Fruit fly (Drosophila melanogaster) whole organism, embryonic: ENCODE measurements around the gene CG15537.

Experiments
- ATbp ChIP-seq: fragments of 200-800 bp; sonication (Bioruptor generic); optimal IDR thresholded peaks from 2 replicates; lab custom pipeline; 2017; ENCODE audit warnings: missing biosample characterization, mild to moderate bottlenecking, missing genetic modification characterization, missing genetic modification reagents
- CG11560 ChIP-seq: fragments of 200-800 bp; sonication (Bioruptor generic); IDR thresholded peaks from 3 replicates; pipeline ENCODE4 v1.3.6; 2022; ENCODE audit warnings: missing biosample characterization, missing genetic modification characterization
- CG12071 ChIP-seq: fragments of 200-800 bp; sonication (Bioruptor generic); optimal IDR thresholded peaks from 3 replicates; lab custom pipeline; 2018; ENCODE audit warnings: missing biosample characterization, mild to moderate bottlenecking, missing genetic modification characterization
- CG13123 ChIP-seq: fragments of 200-800 bp; sonication (Bioruptor generic); optimal IDR thresholded peaks from 2 replicates; lab custom pipeline; 2016; ENCODE audit warnings: missing biosample characterization, missing genetic modification characterization
- CG14965 ChIP-seq: fragments of 200-800 bp; sonication (Bioruptor generic); optimal IDR thresholded peaks from 2 replicates; lab custom pipeline; 2016; ENCODE audit warnings: missing biosample characterization, missing genetic modification characterization, borderline replicate concordance
- CG1602 ChIP-seq: fragments of 200-800 bp; sonication (Bioruptor generic); optimal IDR thresholded peaks from 3 replicates; lab custom pipeline; 2016; ENCODE audit warnings: missing biosample characterization, missing genetic modification characterization
- CG30020 ChIP-seq: fragments of 200-800 bp; optimal IDR thresholded peaks from 2 replicates; lab custom pipeline; 2019; ENCODE audit warnings: missing biosample characterization, mild to moderate bottlenecking, missing genetic modification characterization, moderate library complexity
- CG31224 ChIP-seq: fragments of 200-800 bp; sonication (Bioruptor generic); IDR thresholded peaks from 2 replicates; pipeline ENCODE4 v1.3.6; 2022; ENCODE audit warnings: missing biosample characterization, missing genetic modification characterization
- CG31365 ChIP-seq: fragments of 200-800 bp; sonication (Bioruptor generic); optimal IDR thresholded peaks from 2 replicates; lab custom pipeline; 2018; ENCODE audit warnings: missing biosample characterization, mild to moderate bottlenecking, missing genetic modification characterization
- CG3726 ChIP-seq: fragments of 200-800 bp; sonication (Bioruptor generic); IDR thresholded peaks from 3 replicates; pipeline ENCODE4, ENCODE4 v1.3.6; 2022; ENCODE audit warnings: missing biosample characterization, missing genetic modification characterization
- CG4617 ChIP-seq: fragments of 200-800 bp; sonication (Bioruptor generic); optimal IDR thresholded peaks from 3 replicates; lab custom pipeline; 2016; ENCODE audit warnings: missing biosample characterization, missing genetic modification characterization, borderline replicate concordance
- CG4730 ChIP-seq: fragments of 200-800 bp; sonication (Bioruptor generic); IDR thresholded peaks from 2 replicates; pipeline ENCODE4 v1.3.6; 2022; ENCODE audit warnings: missing biosample characterization, missing genetic modification characterization
- CG6791 ChIP-seq: fragments of 200-800 bp; sonication (Bioruptor generic); IDR thresholded peaks from 3 replicates; pipeline ENCODE4 v1.3.6; 2022; ENCODE audit warnings: missing biosample characterization, missing genetic modification characterization; ENCODE audit not compliant: partially characterized antibody
- CG7372 ChIP-seq: fragments of 200-800 bp; sonication (Bioruptor generic); IDR thresholded peaks from 2 replicates; pipeline ENCODE4 v1.3.6; 2022; ENCODE audit warnings: missing biosample characterization, missing genetic modification characterization
- CG7928 ChIP-seq: fragments of 200-800 bp; sonication (Bioruptor generic); optimal IDR thresholded peaks from 2 replicates; lab custom pipeline; 2017; ENCODE audit warnings: missing biosample characterization, mild to moderate bottlenecking, missing genetic modification characterization
- CG9727 ChIP-seq: fragments of 200-800 bp; sonication (Bioruptor generic); optimal IDR thresholded peaks from 3 replicates; lab custom pipeline; 2017; ENCODE audit warnings: missing biosample characterization, mild to moderate bottlenecking, missing genetic modification characterization
- CoRest ChIP-seq: fragments of 200-800 bp; sonication (Bioruptor generic); optimal IDR thresholded peaks from 3 replicates; lab custom pipeline; 2018; ENCODE audit warnings: missing biosample characterization, mild to moderate bottlenecking, missing genetic modification characterization, moderate library complexity
- D19A ChIP-seq: fragments of 200-800 bp; optimal IDR thresholded peaks from 3 replicates; lab custom pipeline; 2019; ENCODE audit warnings: missing biosample characterization, mild to moderate bottlenecking, missing genetic modification characterization, moderate library complexity
- Dfd ChIP-seq, 2 experiments: fragments of >200 bp; optimal IDR thresholded peaks; 2 replicates each; lab custom pipeline; 2017; ENCODE audit warnings: missing biosample characterization in 2 of 2, missing genetic modification characterization in 2 of 2
- Drgx ChIP-seq: fragments of 200-800 bp; sonication (Bioruptor generic); IDR thresholded peaks from 2 replicates; pipeline ENCODE4 v1.3.6; 2022; ENCODE audit warnings: missing biosample characterization, missing genetic modification characterization
- H2.0 ChIP-seq: fragments of 200-800 bp; sonication (Bioruptor generic); IDR thresholded peaks from 2 replicates; pipeline ENCODE4 v1.3.6; 2022; ENCODE audit warnings: missing biosample characterization, missing genetic modification characterization
- HLH4C ChIP-seq: fragments of 200-800 bp; sonication (Bioruptor generic); IDR thresholded peaks from 3 replicates; pipeline ENCODE4 v1.3.6; 2022; ENCODE audit warnings: missing biosample characterization, missing genetic modification characterization; ENCODE audit not compliant: partially characterized antibody
- Hmx ChIP-seq: fragments of 200-800 bp; sonication (Bioruptor generic); optimal IDR thresholded peaks from 2 replicates; lab custom pipeline; 2016; ENCODE audit warnings: missing biosample characterization, missing genetic modification characterization
- Nf-YB ChIP-seq: fragments of 200-800 bp; sonication (Bioruptor generic); optimal IDR thresholded peaks from 3 replicates; lab custom pipeline; 2019; ENCODE audit warnings: missing biosample characterization, mild to moderate bottlenecking, missing genetic modification characterization, moderate library complexity
- Side ChIP-seq: fragments of 200-800 bp; sonication (Bioruptor generic); optimal IDR thresholded peaks from 2 replicates; lab custom pipeline; 2016; ENCODE audit warnings: missing biosample characterization, missing genetic modification characterization
- Vsx1 ChIP-seq: fragments of 200-800 bp; sonication (Bioruptor generic); optimal IDR thresholded peaks from 2 replicates; lab custom pipeline; 2017; ENCODE audit warnings: missing biosample characterization, mild to moderate bottlenecking, missing genetic modification characterization, missing genetic modification reagents
- ab ChIP-seq: fragments of 200-800 bp; sonication (Bioruptor generic); optimal IDR thresholded peaks from 2 replicates; lab custom pipeline; 2016; ENCODE audit warnings: missing biosample characterization, missing genetic modification characterization
- amos ChIP-seq: fragments of 200-800 bp; sonication (Bioruptor generic); IDR thresholded peaks from 2 replicates; pipeline ENCODE4 v1.3.6; 2022; ENCODE audit warnings: missing biosample characterization, missing genetic modification characterization; ENCODE audit not compliant: partially characterized antibody
- bab2 ChIP-seq: fragments of 200-800 bp; sonication (Bioruptor generic); optimal IDR thresholded peaks from 2 replicates; lab custom pipeline; 2016; ENCODE audit warnings: missing biosample characterization, missing genetic modification characterization
- br ChIP-seq: fragments of >200 bp; optimal IDR thresholded peaks from 2 replicates; lab custom pipeline; 2017
- cato ChIP-seq: fragments of 200-800 bp; sonication (Bioruptor generic); optimal IDR thresholded peaks from 2 replicates; lab custom pipeline; 2016; ENCODE audit warnings: missing biosample characterization, missing genetic modification characterization, borderline replicate concordance
- cg ChIP-seq: fragments of 200-800 bp; sonication (Bioruptor generic); optimal IDR thresholded peaks from 3 replicates; lab custom pipeline; 2019; ENCODE audit warnings: missing biosample characterization, mild to moderate bottlenecking, missing genetic modification characterization, moderate library complexity
- cwo ChIP-seq: fragments of 200-800 bp; sonication (Bioruptor generic); optimal IDR thresholded peaks from 3 replicates; lab custom pipeline; 2017; ENCODE audit warnings: missing biosample characterization, missing genetic modification characterization, mild to moderate bottlenecking, moderate library complexity, missing genetic modification reagents
- dati ChIP-seq: fragments of 200-800 bp; sonication (Bioruptor generic); IDR thresholded peaks from 2 replicates; pipeline ENCODE4 v1.3.6; 2022; ENCODE audit warnings: missing biosample characterization, missing genetic modification characterization
- dysf ChIP-seq: fragments of 200-800 bp; sonication (Bioruptor generic); IDR thresholded peaks from 3 replicates; pipeline ENCODE4 v1.3.6; 2022; ENCODE audit warnings: missing biosample characterization, missing genetic modification characterization
- exex ChIP-seq: fragments of 200-800 bp; sonication (Bioruptor generic); optimal IDR thresholded peaks from 4 replicates; lab custom pipeline; 2018; ENCODE audit warnings: missing biosample characterization, mild to moderate bottlenecking, missing genetic modification characterization, moderate library complexity
- fd102C ChIP-seq: fragments of 200-800 bp; sonication (Bioruptor generic); optimal IDR thresholded peaks from 2 replicates; lab custom pipeline; 2018; ENCODE audit warnings: missing biosample characterization, mild to moderate bottlenecking, missing genetic modification characterization, moderate library complexity
- fd64A ChIP-seq: fragments of 200-800 bp; sonication (Bioruptor generic); optimal IDR thresholded peaks from 3 replicates; lab custom pipeline; 2018; ENCODE audit warnings: missing biosample characterization, mild to moderate bottlenecking, missing genetic modification characterization
- gce ChIP-seq: fragments of 200-800 bp; sonication (Bioruptor generic); IDR thresholded peaks from 3 replicates; pipeline ENCODE4 v1.3.6; 2022; ENCODE audit warnings: missing biosample characterization, missing genetic modification characterization
- gfzf ChIP-seq: fragments of 200-800 bp; sonication (Bioruptor generic); optimal IDR thresholded peaks from 2 replicates; lab custom pipeline; 2016; ENCODE audit warnings: missing biosample characterization, mild to moderate bottlenecking, missing genetic modification characterization, moderate library complexity
- her ChIP-seq: fragments of 200-800 bp; sonication (Bioruptor generic); optimal IDR thresholded peaks from 2 replicates; lab custom pipeline; 2016; ENCODE audit warnings: missing biosample characterization, missing genetic modification characterization
- otp ChIP-seq: fragments of 200-800 bp; sonication (Bioruptor generic); IDR thresholded peaks from 3 replicates; pipeline ENCODE4, ENCODE4 v1.3.6; 2022; ENCODE audit warnings: missing biosample characterization, missing genetic modification characterization
- pzg ChIP-seq: fragments of 200-800 bp; sonication (Bioruptor generic); optimal IDR thresholded peaks from 3 replicates; lab custom pipeline; 2018; ENCODE audit warnings: missing biosample characterization, mild to moderate bottlenecking, missing genetic modification characterization, moderate library complexity
- sc ChIP-seq, 3 experiments: fragments of >200 bp in 2 of 3; fragments of 200-800 bp in 1 of 3; sonication (Bioruptor generic) in 1 of 3; optimal IDR thresholded peaks; 2 replicates in 2 of 3; 3 replicates in 1 of 3; lab custom pipeline; 2017; ENCODE audit warnings: mild to moderate bottlenecking in 1 of 3, missing biosample characterization in 1 of 3, missing genetic modification characterization in 1 of 3, missing genetic modification reagents in 1 of 3
- sna ChIP-seq: fragments of 200-800 bp; sonication (Bioruptor generic); IDR thresholded peaks from 2 replicates; pipeline ENCODE4 v1.3.6; 2022; ENCODE audit warnings: missing biosample characterization, missing genetic modification characterization; ENCODE audit not compliant: partially characterized antibody
- so ChIP-seq: fragments of 200-800 bp; sonication (Bioruptor generic); IDR thresholded peaks from 3 replicates; pipeline ENCODE4 v1.3.6; 2022; ENCODE audit warnings: missing biosample characterization, missing genetic modification characterization
- tap ChIP-seq: fragments of 200-800 bp; optimal IDR thresholded peaks from 3 replicates; lab custom pipeline; 2019; ENCODE audit warnings: missing biosample characterization, mild to moderate bottlenecking, missing genetic modification characterization, moderate library complexity
- tna ChIP-seq: fragments of 200-800 bp; sonication (Bioruptor generic); IDR thresholded peaks from 2 replicates; pipeline ENCODE4 v1.3.6; 2022; ENCODE audit warnings: missing biosample characterization, missing genetic modification characterization; ENCODE audit not compliant: partially characterized antibody
- trem ChIP-seq: fragments of 200-800 bp; optimal IDR thresholded peaks from 3 replicates; lab custom pipeline; 2019; ENCODE audit warnings: missing biosample characterization, mild to moderate bottlenecking, missing genetic modification characterization, moderate library complexity
- yki ChIP-seq: fragments of >200 bp; optimal IDR thresholded peaks from 3 replicates; lab custom pipeline; 2018

Gene CG15537

dm6 chr3R:30450224-30450623 lies 6.8 kb upstream of the CG15537 start (continued):
- TF ChIP-seq Vsx1 (peak; percentile 88), tap (peak; percentile 52), Hmx (GFP tag; lab: Kevin White, UChicago) (no peak), CG9727 (GFP tag; lab: Kevin White, UChicago) (peak; percentile 88), fd102C (GFP tag; lab: Kevin White, UChicago) (no peak), Drgx (peak; percentile 7; the same call in 1 of the 2 replicates), exex (peak; percentile 57), trem (tag; lab: Kevin White, UChicago) (no peak), CG6791 (GFP tag; lab: Robert Waterston, UW) (no peak), otp (GFP tag; lab: Robert Waterston, UW) (0 out of 3 replicates have a peak, but pooled peaks have one; percentile 26), CoRest (no peak), gce (peak; percentile 92), CG7372 (GFP tag; lab: Robert Waterston, UW) (peak; percentile 25; the same call in 1 of the 2 replicates), CG4617 (GFP tag; lab: Kevin White, UChicago) (peak; percentile 22), CG4730 (GFP tag; lab: Robert Waterston, UW) (no peak; the same call in 1 of the 2 replicates), tna (GFP tag; lab: Robert Waterston, UW) (no peak), CG31365 (tag; lab: Kevin White, UChicago) (peak; percentile 61), bab2 (GFP tag; lab: Kevin White, UChicago) (peak; percentile 85), pzg (no peak), cg (no peak), br (lab: Kevin White, UChicago) (no peak), so (GFP tag; lab: Robert Waterston, UW) (peak; percentile 56; the same call in 2 of the 3 replicates), dati (GFP tag; lab: Robert Waterston, UW) (0 out of 2 replicates have a peak, but pooled peaks have one; percentile 7), yki (lab: Kevin White, UChicago) (peak; percentile 57), amos (GFP tag; lab: Robert Waterston, UW) (no peak; the same call in 1 of the 2 replicates), CG11560 (tag; lab: Robert Waterston, UW) (no peak), CG14965 (GFP tag; lab: Kevin White, UChicago) (peak; percentile 72), CG7928 (GFP tag; lab: Kevin White, UChicago) (peak; percentile 36), dysf (GFP tag; lab: Robert Waterston, UW) (peak; percentile 45; the same call in 1 of the 3 replicates), CG30020 (tag; lab: Kevin White, UChicago) (no peak), her (peak; percentile 79), CG12071 (GFP tag; lab: Kevin White, UChicago) (peak; percentile 88), HLH4C (GFP tag; lab: Robert Waterston, UW) (no peak), cwo (GFP tag; lab: Kevin White, UChicago) (peak; percentile 74), gfzf (GFP tag; lab: Kevin White, UChicago) (no peak), sna (GFP tag; lab: Robert Waterston, UW) (no peak), CG3726 (GFP tag; lab: Robert Waterston, UW) (peak; percentile 89), CG1602 (GFP tag; lab: Kevin White, UChicago) (peak; percentile 69), CG31224 (GFP tag; lab: Robert Waterston, UW) (peak; percentile 57), fd64A (GFP tag; lab: Kevin White, UChicago) (peak; percentile 79), CG13123 (no peak), ATbp (peak; percentile 91), Side (GFP tag; lab: Kevin White, UChicago) (peak; percentile 82), cato (GFP tag; lab: Kevin White, UChicago) (peak; percentile 63), H2.0 (GFP tag; lab: Robert Waterston, UW) (peak; percentile 39; the same call in 1 of the 2 replicates), sc (optimal IDR thresholded peaks at IDR 0.05; lab: Kevin White, UChicago) (no peak), sc (GFP tag; optimal IDR thresholded peaks at IDR 0.05; lab: Kevin White, UChicago) (peak; percentile 83), ab (GFP tag; lab: Kevin White, UChicago) (no peak), Dfd (GFP tag; optimal IDR thresholded peaks at IDR 0.05; lab: Kevin White, UChicago) (no peak), Nf-YB (GFP tag; lab: Kevin White, UChicago) (peak; percentile 14), D19A (tag; lab: Kevin White, UChicago) (no peak)
